Fruit fly (Drosophila melanogaster): Measurements from ENCODE around the gene CG46059.

dm6 chr2L:19183687-19184086 lies at the start of gene CG46059:
- TF ChIP-seq CG8478 (optimal IDR thresholded peaks at IDR 0.05), result no peak
- no peak for TF ChIP-seq CTCF (optimal IDR thresholded peaks at IDR 0.05)

All from S2 (cell line).